Fruit fly (Drosophila melanogaster): ENCODE data around the gene CG33521.

DNA sequence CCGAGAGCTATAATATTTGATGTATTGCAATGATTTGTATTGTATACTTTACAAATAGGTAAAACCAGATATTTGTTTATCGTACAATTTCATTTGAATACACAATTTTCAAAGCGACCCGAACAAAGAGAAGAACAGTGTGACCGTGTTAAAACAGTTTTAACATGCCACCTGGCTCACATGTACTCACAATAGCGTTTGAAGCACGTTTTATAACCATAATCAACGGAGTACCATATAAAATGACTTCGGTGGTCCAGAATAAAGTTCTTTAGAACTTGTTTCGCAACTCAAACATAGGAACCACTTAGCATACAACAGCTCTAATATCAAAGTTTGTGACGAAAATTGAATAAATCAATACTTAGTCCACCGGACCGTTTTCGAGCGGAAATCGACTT, 45.0 kb downstream of the CG33521 start, which contains the start of the genes Dyrk3 and Cadps:
- TF ChIP-seq psq (optimal IDR thresholded peaks at IDR 0.05) (no peak), h (optimal IDR thresholded peaks at IDR 0.05) (no peak), ttk (optimal IDR thresholded peaks at IDR 0.05) (no peak), insv (optimal IDR thresholded peaks at IDR 0.05) (no peak), Myc (optimal IDR thresholded peaks at IDR 0.05) (no peak)

Measured in Kc167 (cell line).